Fruit fly (Drosophila melanogaster) whole organism, prepupa: ENCODE results near the gene CG3764.

Experiments used
- CG10669 ChIP-seq: fragments of 200-800 bp; sonication (Bioruptor generic); optimal IDR thresholded peaks from 3 replicates; lab custom pipeline; 2018; ENCODE audit warnings: missing biosample characterization, mild to moderate bottlenecking, missing genetic modification characterization, moderate library complexity
- CG11762 ChIP-seq: fragments of 200-800 bp; sonication (Bioruptor generic); optimal IDR thresholded peaks from 3 replicates; lab custom pipeline; 2016; ENCODE audit warnings: missing biosample characterization, missing genetic modification characterization; ENCODE audit not compliant: insufficient read depth
- CG15336 ChIP-seq: fragments of 200-800 bp; sonication (Bioruptor generic); IDR thresholded peaks from 2 replicates; pipeline ENCODE4 v1.3.6; 2022; ENCODE audit warnings: missing biosample characterization, missing genetic modification characterization
- CG16779 ChIP-seq: fragments of 200-800 bp; sonication (Bioruptor generic); optimal IDR thresholded peaks from 3 replicates; lab custom pipeline; 2017; ENCODE audit warnings: missing biosample characterization, mild to moderate bottlenecking, missing genetic modification characterization
- CG3032 ChIP-seq: fragments of 200-800 bp; optimal IDR thresholded peaks from 2 replicates; lab custom pipeline; 2019; ENCODE audit warnings: missing biosample characterization, mild to moderate bottlenecking, missing genetic modification characterization, moderate library complexity
- CG31627 ChIP-seq: fragments of 200-800 bp; sonication (Bioruptor generic); optimal IDR thresholded peaks from 3 replicates; lab custom pipeline; 2016; ENCODE audit warnings: missing biosample characterization, missing genetic modification characterization
- CG32006 ChIP-seq: fragments of 200-800 bp; sonication (Bioruptor generic); optimal IDR thresholded peaks from 3 replicates; lab custom pipeline; 2017; ENCODE audit warnings: missing biosample characterization, mild to moderate bottlenecking, missing genetic modification characterization
- CG34406 ChIP-seq: fragments of 200-800 bp; sonication (Bioruptor generic); optimal IDR thresholded peaks from 3 replicates; lab custom pipeline; 2016; ENCODE audit warnings: missing biosample characterization, missing genetic modification characterization
- CG3919 ChIP-seq: fragments of 200-800 bp; sonication (Bioruptor generic); optimal IDR thresholded peaks from 3 replicates; lab custom pipeline; 2016; ENCODE audit warnings: missing biosample characterization, missing genetic modification characterization
- CG4318 ChIP-seq: fragments of 200-800 bp; sonication (Bioruptor generic); optimal IDR thresholded peaks from 3 replicates; lab custom pipeline; 2017; ENCODE audit warnings: missing biosample characterization, mild to moderate bottlenecking, missing genetic modification characterization
- CG6163 ChIP-seq: fragments of 200-800 bp; sonication (Bioruptor generic); IDR thresholded peaks from 3 replicates; pipeline ENCODE4 v1.3.6; 2022; ENCODE audit warnings: missing biosample characterization, missing genetic modification characterization
- CG6276 ChIP-seq: fragments of 200-800 bp; sonication (Bioruptor generic); optimal IDR thresholded peaks from 2 replicates; lab custom pipeline; 2017; ENCODE audit warnings: missing biosample characterization, mild to moderate bottlenecking, missing genetic modification characterization
- CG6808 ChIP-seq: fragments of 200-800 bp; sonication (Bioruptor generic); optimal IDR thresholded peaks from 3 replicates; lab custom pipeline; 2017; ENCODE audit warnings: missing biosample characterization, missing genetic modification characterization, mild to moderate bottlenecking, moderate library complexity, missing genetic modification reagents
- CG6854 ChIP-seq: fragments of 200-800 bp; sonication (Bioruptor generic); optimal IDR thresholded peaks from 2 replicates; lab custom pipeline; 2017; ENCODE audit warnings: missing biosample characterization, mild to moderate bottlenecking, missing genetic modification characterization
- CG7368 ChIP-seq: fragments of 200-800 bp; sonication (Bioruptor generic); optimal IDR thresholded peaks from 3 replicates; lab custom pipeline; 2016; ENCODE audit warnings: missing biosample characterization, missing genetic modification characterization
- CG8632 ChIP-seq: fragments of 200-800 bp; sonication (Bioruptor generic); optimal IDR thresholded peaks from 3 replicates; lab custom pipeline; 2016; ENCODE audit warnings: missing biosample characterization, missing genetic modification characterization
- CG9139 ChIP-seq: fragments of 200-800 bp; sonication (Bioruptor generic); optimal IDR thresholded peaks from 3 replicates; lab custom pipeline; 2017; ENCODE audit warnings: missing biosample characterization, mild to moderate bottlenecking, missing genetic modification characterization
- Eip75B ChIP-seq: fragments of 200-800 bp; sonication (Bioruptor generic); optimal IDR thresholded peaks from 3 replicates; lab custom pipeline; 2016; ENCODE audit warnings: missing biosample characterization, missing genetic modification characterization
- Eip78C ChIP-seq: fragments of 200-800 bp; sonication (Bioruptor generic); peaks from one replicate; lab custom pipeline; 2016; ENCODE audit warnings: missing biosample characterization, missing genetic modification characterization
- Eip93F ChIP-seq: fragments of 200-800 bp; sonication (Bioruptor generic); optimal IDR thresholded peaks from 2 replicates; lab custom pipeline; 2016; ENCODE audit warnings: missing biosample characterization, mild to moderate bottlenecking, missing genetic modification characterization
- Ets21C ChIP-seq: fragments of 200-800 bp; sonication (Bioruptor generic); optimal IDR thresholded peaks from 3 replicates; lab custom pipeline; 2016; ENCODE audit warnings: missing biosample characterization, missing genetic modification characterization
- Ets96B ChIP-seq: fragments of 200-800 bp; optimal IDR thresholded peaks from 2 replicates; lab custom pipeline; 2019; ENCODE audit warnings: missing biosample characterization, mild to moderate bottlenecking, missing genetic modification characterization, moderate library complexity
- Gug ChIP-seq: fragments of 200-800 bp; sonication (Bioruptor generic); IDR thresholded peaks from 2 replicates; pipeline ENCODE4 v1.3.6; 2022; ENCODE audit warnings: missing biosample characterization, missing genetic modification characterization
- Hr39 ChIP-seq: fragments of 200-800 bp; sonication (Bioruptor generic); optimal IDR thresholded peaks from 2 replicates; lab custom pipeline; 2016; ENCODE audit warnings: missing biosample characterization, missing genetic modification characterization
- Hr4 ChIP-seq: fragments of 200-800 bp; sonication (Bioruptor generic); optimal IDR thresholded peaks from 3 replicates; lab custom pipeline; 2016; ENCODE audit warnings: missing biosample characterization, missing genetic modification characterization
- Met ChIP-seq: fragments of 200-800 bp; sonication (Bioruptor generic); optimal IDR thresholded peaks from 3 replicates; lab custom pipeline; 2016; ENCODE audit warnings: missing biosample characterization, missing genetic modification characterization
- OdsH ChIP-seq: fragments of 200-800 bp; sonication (Bioruptor generic); optimal IDR thresholded peaks from 3 replicates; lab custom pipeline; 2016; ENCODE audit warnings: missing biosample characterization, missing genetic modification characterization
- Smox ChIP-seq: fragments of 200-800 bp; sonication (Bioruptor generic); optimal IDR thresholded peaks from 3 replicates; lab custom pipeline; 2016; ENCODE audit warnings: missing biosample characterization, missing genetic modification characterization
- Sox102F ChIP-seq: fragments of 200-800 bp; sonication (Bioruptor generic); optimal IDR thresholded peaks from 2 replicates; lab custom pipeline; 2016; ENCODE audit warnings: missing biosample characterization, mild to moderate bottlenecking, missing genetic modification characterization
- Sox14 ChIP-seq: fragments of 200-800 bp; sonication (Bioruptor generic); optimal IDR thresholded peaks from 3 replicates; lab custom pipeline; 2016; ENCODE audit warnings: missing biosample characterization, missing genetic modification characterization
- Sox15 ChIP-seq: fragments of 200-800 bp; sonication (Bioruptor generic); optimal IDR thresholded peaks from 3 replicates; lab custom pipeline; 2016; ENCODE audit warnings: missing biosample characterization, missing genetic modification characterization
- achi ChIP-seq: fragments of 200-800 bp; sonication (Bioruptor generic); optimal IDR thresholded peaks from 3 replicates; lab custom pipeline; 2016; ENCODE audit warnings: missing biosample characterization, missing genetic modification characterization
- cyc ChIP-seq: fragments of 200-800 bp; sonication (Bioruptor generic); optimal IDR thresholded peaks from 3 replicates; lab custom pipeline; 2016; ENCODE audit warnings: missing biosample characterization, missing genetic modification characterization
- dac ChIP-seq: fragments of 200-800 bp; sonication (Bioruptor generic); optimal IDR thresholded peaks from 2 replicates; lab custom pipeline; 2017; ENCODE audit warnings: missing biosample characterization, mild to moderate bottlenecking, missing genetic modification characterization
- dsx ChIP-seq: fragments of 200-800 bp; optimal IDR thresholded peaks from 3 replicates; lab custom pipeline; 2019; ENCODE audit warnings: missing biosample characterization, mild to moderate bottlenecking, missing genetic modification characterization, moderate library complexity; ENCODE audit not compliant: poor library complexity, severe bottlenecking
- eg ChIP-seq: fragments of 200-800 bp; sonication (Bioruptor generic); IDR thresholded peaks from 3 replicates; pipeline ENCODE4 v1.3.6; 2022; ENCODE audit warnings: missing biosample characterization, missing genetic modification characterization
- esn ChIP-seq: fragments of 200-800 bp; sonication (Bioruptor generic); optimal IDR thresholded peaks from 2 replicates; lab custom pipeline; 2016; ENCODE audit warnings: missing biosample characterization, mild to moderate bottlenecking, missing genetic modification characterization, moderate library complexity
- fd85E ChIP-seq: fragments of 200-800 bp; sonication (Bioruptor generic); optimal IDR thresholded peaks from 3 replicates; lab custom pipeline; 2016; ENCODE audit warnings: missing biosample characterization, missing genetic modification characterization
- fkh ChIP-seq: fragments of 200-800 bp; sonication (Bioruptor generic); optimal IDR thresholded peaks from 3 replicates; lab custom pipeline; 2017; ENCODE audit warnings: missing biosample characterization, mild to moderate bottlenecking, missing genetic modification characterization, moderate library complexity
- lz ChIP-seq: fragments of 200-800 bp; sonication (Bioruptor generic); optimal IDR thresholded peaks from 3 replicates; lab custom pipeline; 2016; ENCODE audit warnings: missing biosample characterization, missing genetic modification characterization
- net ChIP-seq: fragments of 200-800 bp; sonication (Bioruptor generic); optimal IDR thresholded peaks from 3 replicates; lab custom pipeline; 2016; ENCODE audit warnings: missing biosample characterization, missing genetic modification characterization
- pdm3 ChIP-seq: fragments of 200-800 bp; sonication (Bioruptor generic); optimal IDR thresholded peaks from 3 replicates; lab custom pipeline; 2016; ENCODE audit warnings: missing biosample characterization, missing genetic modification characterization
- salr ChIP-seq, 2 experiments: fragments of 200-800 bp; sonication (Bioruptor generic); optimal IDR thresholded peaks; 3 replicates each; lab custom pipeline; 2016 to 2018; ENCODE audit warnings: missing biosample characterization in 2 of 2, missing genetic modification characterization in 2 of 2, mild to moderate bottlenecking in 1 of 2
- spab ChIP-seq: fragments of 200-800 bp; sonication (Bioruptor generic); optimal IDR thresholded peaks from 2 replicates; lab custom pipeline; 2017; ENCODE audit warnings: missing biosample characterization, mild to moderate bottlenecking, missing genetic modification characterization, missing genetic modification reagents
- ss ChIP-seq, 2 experiments: fragments of 200-800 bp; sonication (Bioruptor generic); optimal IDR thresholded peaks; 2 replicates in 1 of 2; 3 replicates in 1 of 2; lab custom pipeline; 2017 to 2018; ENCODE audit warnings: mild to moderate bottlenecking in 2 of 2, missing biosample characterization in 2 of 2, missing genetic modification characterization in 2 of 2, moderate library complexity in 1 of 2
- svp ChIP-seq: fragments of 200-800 bp; sonication (Bioruptor generic); peaks from one replicate; lab custom pipeline; 2016; ENCODE audit warnings: missing biosample characterization, missing genetic modification characterization
- topi ChIP-seq: fragments of 200-800 bp; sonication (Bioruptor generic); optimal IDR thresholded peaks from 3 replicates; lab custom pipeline; 2016; ENCODE audit warnings: missing biosample characterization, missing genetic modification characterization
- vri ChIP-seq: fragments of 200-800 bp; sonication (Bioruptor generic); optimal IDR thresholded peaks from 3 replicates; lab custom pipeline; 2016; ENCODE audit warnings: missing biosample characterization, mild to moderate bottlenecking, missing genetic modification characterization

CG3764 gene

dm6 chr3L:17051472-17051871, 39.1 kb upstream of the CG3764 start:
- TF ChIP-seq Hr39 (GFP tag; lab: Kevin White, UChicago) (no peak), CG10669 (GFP tag; lab: Kevin White, UChicago) (no peak), vri (GFP tag; lab: Kevin White, UChicago) (no peak), spab (no peak), pdm3 (GFP tag; lab: Kevin White, UChicago) (no peak), CG6276 (no peak), ss (GFP tag; optimal IDR thresholded peaks at IDR 0.05; lab: Kevin White, UChicago) (no peak)

DNA sequence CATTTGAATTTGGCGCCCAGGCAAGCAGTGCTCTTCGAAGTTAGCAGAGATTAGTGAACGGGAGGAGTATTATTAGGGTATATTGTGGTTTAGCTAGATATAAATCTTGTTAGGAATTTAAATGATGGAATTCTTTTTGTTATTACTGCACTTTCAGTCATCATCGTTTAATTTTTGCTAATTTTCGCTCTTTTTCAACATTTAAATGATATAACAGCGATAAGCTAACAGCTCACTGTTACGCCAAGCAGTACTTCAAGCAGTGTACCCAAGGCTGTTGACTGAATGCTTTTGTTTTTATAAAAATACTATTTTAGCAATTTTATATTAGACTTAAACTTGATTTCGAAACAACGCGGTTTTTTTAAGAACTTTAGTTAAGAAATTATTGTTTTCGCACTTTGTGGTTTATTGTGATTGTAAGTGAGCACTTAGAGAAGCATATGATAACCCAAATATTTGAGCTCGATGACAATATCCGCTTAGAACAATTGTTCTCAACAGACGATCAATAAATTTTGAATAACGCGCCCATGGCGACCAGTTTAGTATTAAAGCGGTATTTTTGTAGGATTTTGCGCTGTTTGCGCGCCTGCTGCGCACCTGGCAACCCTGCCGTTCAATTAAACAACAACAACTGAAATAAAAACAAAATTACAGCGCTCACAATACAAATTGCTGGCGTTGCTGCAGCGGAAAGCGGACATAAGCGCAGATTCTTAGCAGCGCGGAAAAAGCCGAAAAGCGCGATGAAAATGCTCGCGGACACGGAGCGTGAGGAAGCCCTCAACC, 38.5 kb upstream of the CG3764 start:
- TF ChIP-seq Gug (GFP tag; lab: Robert Waterston, UW): no peak
- no peak for TF ChIP-seq Smox
- no peak for TF ChIP-seq dsx (GFP tag; lab: Kevin White, UChicago)
- peak; percentile 3 for TF ChIP-seq fkh (GFP tag; lab: Kevin White, UChicago)
- no peak for TF ChIP-seq CG4318 (GFP tag; lab: Kevin White, UChicago)
- no peak for TF ChIP-seq CG11762 (GFP tag; lab: Kevin White, UChicago)
- TF ChIP-seq esn: no peak
- TF ChIP-seq CG9139: no peak
- TF ChIP-seq svp (GFP tag; lab: Kevin White, UChicago): no peak
- TF ChIP-seq CG6276: no peak
- TF ChIP-seq achi (GFP tag; lab: Kevin White, UChicago): no peak
- TF ChIP-seq net (GFP tag; lab: Kevin White, UChicago): no peak
- TF ChIP-seq CG31627 (GFP tag; lab: Kevin White, UChicago): no peak
- TF ChIP-seq eg (GFP tag; lab: Robert Waterston, UW): no peak
- no peak for TF ChIP-seq Hr4 (GFP tag; lab: Kevin White, UChicago)
- TF ChIP-seq Ets96B (tag; lab: Kevin White, UChicago): no peak
- no peak for TF ChIP-seq CG15336 (GFP tag; lab: Robert Waterston, UW)
- TF ChIP-seq cyc (GFP tag; lab: Kevin White, UChicago): peak; percentile 4
- no peak for TF ChIP-seq spab
- TF ChIP-seq CG7368 (GFP tag; lab: Kevin White, UChicago): no peak
- TF ChIP-seq Ets21C: no peak
- no peak for TF ChIP-seq pdm3 (GFP tag; lab: Kevin White, UChicago)
- TF ChIP-seq salr (GFP tag; optimal IDR thresholded peaks at IDR 0.05; lab: Kevin White, UChicago): no peak
- no peak for TF ChIP-seq CG32006 (GFP tag; lab: Kevin White, UChicago)
- no peak for TF ChIP-seq CG6163 (GFP tag; lab: Robert Waterston, UW)
- no peak for TF ChIP-seq OdsH (GFP tag; lab: Kevin White, UChicago)
- no peak for TF ChIP-seq lz (GFP tag; lab: Kevin White, UChicago)
- TF ChIP-seq CG34406 (GFP tag; lab: Kevin White, UChicago): no peak
- TF ChIP-seq Eip78C: peak; percentile 19
- no peak for TF ChIP-seq CG8632 (GFP tag; lab: Kevin White, UChicago)
- no peak for TF ChIP-seq Met (GFP tag; lab: Kevin White, UChicago)
- TF ChIP-seq Sox14 (GFP tag; lab: Kevin White, UChicago): peak; percentile 14
- TF ChIP-seq Eip93F: no peak
- TF ChIP-seq CG3032 (tag; lab: Kevin White, UChicago): no peak
- TF ChIP-seq CG16779 (tag; lab: Kevin White, UChicago): no peak
- TF ChIP-seq CG6854 (GFP tag; lab: Kevin White, UChicago): peak; percentile 32
- no peak for TF ChIP-seq Sox102F
- TF ChIP-seq dac: no peak
- no peak for TF ChIP-seq CG10669 (GFP tag; lab: Kevin White, UChicago)
- TF ChIP-seq ss (GFP tag; optimal IDR thresholded peaks at IDR 0.05; lab: Kevin White, UChicago): no peak
- TF ChIP-seq Sox15 (GFP tag; lab: Kevin White, UChicago): no peak
- TF ChIP-seq topi (GFP tag; lab: Kevin White, UChicago): no peak
- TF ChIP-seq fd85E (GFP tag; lab: Kevin White, UChicago): no peak
- peak; percentile 4 for TF ChIP-seq CG3919 (GFP tag; lab: Kevin White, UChicago)
- no peak for TF ChIP-seq CG6808
- TF ChIP-seq vri (GFP tag; lab: Kevin White, UChicago): no peak
- no peak for TF ChIP-seq Eip75B (GFP tag; lab: Kevin White, UChicago)
